Fruit fly (Drosophila melanogaster): ENCODE data around the gene Vha16-2.

DNA sequence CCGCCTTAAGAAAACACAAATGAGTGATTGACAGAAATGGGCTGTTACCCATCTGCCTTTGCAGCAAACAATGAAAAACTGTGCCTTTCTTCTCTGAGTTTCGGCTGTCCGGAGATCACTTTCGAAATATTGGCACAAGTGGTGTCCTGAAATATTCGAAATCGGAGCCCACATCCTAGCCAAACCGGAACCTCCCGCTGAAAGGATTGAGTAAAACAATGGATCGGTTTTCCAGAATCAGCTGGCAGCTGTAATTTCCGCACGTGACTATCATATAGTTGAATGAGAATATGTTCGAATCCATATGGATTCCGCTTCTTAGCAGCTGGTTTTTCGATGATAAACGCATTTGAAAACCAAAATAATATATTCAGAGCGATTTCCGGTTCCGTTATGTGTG lies 40.6 kb upstream of the Vha16-2 start:
- TF ChIP-seq psq (optimal IDR thresholded peaks at IDR 0.05) (no peak), pan (optimal IDR thresholded peaks at IDR 0.05) (no peak), EcR (GFP tag; optimal IDR thresholded peaks at IDR 0.05) (no peak), Dll (optimal IDR thresholded peaks at IDR 0.05) (no peak)
